Worm (Caenorhabditis elegans) whole organism, midembryonic: ENCODE results near the gene hmt-1.
"Not testable (repeated sequence)": the region's sequence is repeated elsewhere in the genome, so short reads cannot be mapped to it uniquely, and the experiment has no call there.

Source experiments
- T22C8.4 ChIP-seq: fragments of 200-800 bp; sonication (Bioruptor generic); IDR thresholded peaks from 2 replicates; pipeline ENCODE4 v1.3.6; 2022; ENCODE audit warnings: missing genetic modification characterization, missing compliant biosample characterization
- cog-1 ChIP-seq: sonication (generic microtip); optimal IDR thresholded peaks from 2 replicates; lab custom pipeline; 2016; ENCODE audit warnings: missing genetic modification characterization, missing compliant biosample characterization
- flt-1 ChIP-seq: fragments of 200-800 bp; sonication (Bioruptor generic); IDR thresholded peaks from 2 replicates; pipeline ENCODE4 v1.3.6; 2022; ENCODE audit warnings: missing genetic modification characterization, missing compliant biosample characterization
- klf-2 ChIP-seq: fragments of 200-800 bp; sonication (Bioruptor generic); conservative IDR thresholded peaks from 2 replicates; pipeline ENCODE4 v1.3.6; 2022; ENCODE audit warnings: missing genetic modification reagents, missing genetic modification characterization, missing compliant biosample characterization
- med-1 ChIP-seq: sonication (generic microtip); optimal IDR thresholded peaks from 2 replicates; lab custom pipeline; 2017; ENCODE audit warnings: missing genetic modification characterization, mild to moderate bottlenecking, missing compliant biosample characterization, antibody characterized with exemption, missing genetic modification reagents; ENCODE audit not compliant: insufficient read depth
- ref-1 ChIP-seq: fragments of 200-800 bp; sonication (Bioruptor generic); conservative IDR thresholded peaks from 2 replicates; pipeline ENCODE4 v1.3.6; 2022; ENCODE audit warnings: missing genetic modification reagents, missing genetic modification characterization, missing compliant biosample characterization
- tab-1 ChIP-seq: fragments of 200-800 bp; sonication (Bioruptor generic); IDR thresholded peaks from 2 replicates; pipeline ENCODE4 v1.3.6; 2022; ENCODE audit warnings: missing genetic modification characterization, missing compliant biosample characterization
- ztf-23 ChIP-seq: fragments of 200-800 bp; sonication (Bioruptor generic); IDR thresholded peaks from 2 replicates; pipeline ENCODE4 v1.3.6; 2022; ENCODE audit warnings: missing genetic modification reagents, missing genetic modification characterization, missing compliant biosample characterization
- ztf-29 ChIP-seq: fragments of 200-800 bp; sonication (Bioruptor generic); IDR thresholded peaks from 2 replicates; pipeline ENCODE4 v1.3.6; 2022; ENCODE audit warnings: missing genetic modification reagents, missing genetic modification characterization, missing compliant biosample characterization

Gene hmt-1

ce11 chrIII:11099864-11100263 lies at the start of gene hmt-1:
Gene hmt-1 (minus strand): TSS chrIII:11099964.
- TF ChIP-seq ztf-23 (GFP tag; lab: Robert Waterston, UW) (no peak), T22C8.4 (GFP tag; lab: Robert Waterston, UW) (no peak), flt-1 (GFP tag; lab: Robert Waterston, UW) (no peak), cog-1 (tag; lab: Kevin White, UChicago) (no peak), ztf-29 (GFP tag; lab: Robert Waterston, UW) (no peak)

ce11 chrIII:11149254-11149876 lies 49.6 kb upstream of the hmt-1 start:
- TF ChIP-seq ztf-23 (GFP tag; lab: Robert Waterston, UW) = no peak

ce11 chrIII:11142908-11143307 lies 43.1 kb upstream of the hmt-1 start:
- TF ChIP-seq klf-2 (GFP tag; lab: Robert Waterston, UW) = no peak
- TF ChIP-seq tab-1 (GFP tag; lab: Robert Waterston, UW) = no peak
- no peak for TF ChIP-seq flt-1 (GFP tag; lab: Robert Waterston, UW)
- TF ChIP-seq ref-1 (GFP tag; lab: Robert Waterston, UW) = no peak

ce11 chrIII:11141791-11142490 lies 42.2 kb upstream of the hmt-1 start, which contains the start of the genes Y47D3A.1 and pola-1:
Gene Y47D3A.1 (minus strand): TSS chrIII:11141841.
Gene pola-1 (plus strand): TSS chrIII:11142448.
- TF ChIP-seq ztf-23 (GFP tag; lab: Robert Waterston, UW) (peak; percentile 84), T22C8.4 (GFP tag; lab: Robert Waterston, UW) (no peak), med-1 (GFP tag; lab: Kevin White, UChicago) (no peak), klf-2 (GFP tag; lab: Robert Waterston, UW) (0 out of 2 replicates have a peak, but pooled peaks have one; percentile 60), flt-1 (GFP tag; lab: Robert Waterston, UW) (peak; percentile 79), cog-1 (tag; lab: Kevin White, UChicago) (peak; percentile 69)

ce11 chrIII:11138922-11139321 lies 39.2 kb upstream of the hmt-1 start, which contains the start of gene fbxa-128:
Gene fbxa-128 (minus strand): TSS chrIII:11139113.
- no peak for TF ChIP-seq med-1 (GFP tag; lab: Kevin White, UChicago)
- TF ChIP-seq ztf-23 (GFP tag; lab: Robert Waterston, UW) = no peak
- no peak for TF ChIP-seq tab-1 (GFP tag; lab: Robert Waterston, UW)
- no peak for TF ChIP-seq T22C8.4 (GFP tag; lab: Robert Waterston, UW)
- no peak for TF ChIP-seq ztf-29 (GFP tag; lab: Robert Waterston, UW)
- no peak for TF ChIP-seq cog-1 (tag; lab: Kevin White, UChicago)
- TF ChIP-seq klf-2 (GFP tag; lab: Robert Waterston, UW) = no peak
- no peak for TF ChIP-seq flt-1 (GFP tag; lab: Robert Waterston, UW)
- no peak for TF ChIP-seq ref-1 (GFP tag; lab: Robert Waterston, UW)

ce11 chrIII:11131475-11131874 lies 31.7 kb upstream of the hmt-1 start, which contains the start of gene pha-1:
Gene pha-1 (plus strand): TSS chrIII:11131775.
- not testable (repeated sequence) for TF ChIP-seq cog-1 (tag; lab: Kevin White, UChicago); klf-2 (GFP tag; lab: Robert Waterston, UW); med-1 (GFP tag; lab: Kevin White, UChicago)

- no peak for TF ChIP-seq flt-1 (GFP tag; lab: Robert Waterston, UW)
- TF ChIP-seq med-1 (GFP tag; lab: Kevin White, UChicago) = no peak
- peak; percentile 37; the same call in 1 of the 2 replicates for TF ChIP-seq T22C8.4 (GFP tag; lab: Robert Waterston, UW)
- TF ChIP-seq ztf-23 (GFP tag; lab: Robert Waterston, UW) = no peak
- no peak for TF ChIP-seq tab-1 (GFP tag; lab: Robert Waterston, UW)
These were observed 29.6 kb upstream of the hmt-1 start for ce11 chrIII:11129363-11129762.

- TF ChIP-seq ztf-29 (GFP tag; lab: Robert Waterston, UW) = no peak
- no peak for TF ChIP-seq med-1 (GFP tag; lab: Kevin White, UChicago)
These were observed 27.8 kb upstream of the hmt-1 start, which contains the start of gene Y48A6C.8 for ce11 chrIII:11127528-11127927. Gene Y48A6C.8 (minus strand): TSS chrIII:11127628.

- TF ChIP-seq ztf-29 (GFP tag; lab: Robert Waterston, UW) (no peak), flt-1 (GFP tag; lab: Robert Waterston, UW) (0 out of 2 replicates have a peak, but pooled peaks have one; percentile 15), ztf-23 (GFP tag; lab: Robert Waterston, UW) (no peak)
These were observed 24.1 kb upstream of the hmt-1 start for ce11 chrIII:11123844-11124243.

- TF ChIP-seq klf-2 (GFP tag; lab: Robert Waterston, UW) = 0 out of 2 replicates have a peak, but pooled peaks have one; percentile 57
- TF ChIP-seq med-1 (GFP tag; lab: Kevin White, UChicago) = no peak
- 0 out of 2 replicates have a peak, but pooled peaks have one; percentile 33 for TF ChIP-seq ref-1 (GFP tag; lab: Robert Waterston, UW)
- TF ChIP-seq ztf-29 (GFP tag; lab: Robert Waterston, UW) = no peak
- peak; percentile 71 for TF ChIP-seq ztf-23 (GFP tag; lab: Robert Waterston, UW)
- peak; percentile 77 for TF ChIP-seq cog-1 (tag; lab: Kevin White, UChicago)
- no peak for TF ChIP-seq tab-1 (GFP tag; lab: Robert Waterston, UW)
- 0 out of 2 replicates have a peak, but pooled peaks have one; percentile 66 for TF ChIP-seq flt-1 (GFP tag; lab: Robert Waterston, UW)
- TF ChIP-seq T22C8.4 (GFP tag; lab: Robert Waterston, UW) = no peak
These were observed 19.6 kb upstream of the hmt-1 start, which contains the start of the genes sup-35 and Y48A6C.4 for ce11 chrIII:11119176-11119853. Gene sup-35 (minus strand): TSS chrIII:11119226. Gene Y48A6C.4 (plus strand): TSS chrIII:11119803.
